Fruit fly (Drosophila melanogaster) whole organism, embryonic: Measurements from ENCODE around the gene CG3703.
A peak's percentile ranks its signal among the peaks of the same experiment; 100 is the strongest.

Source experiments
- Antp ChIP-seq: fragments of 200-800 bp; sonication (Bioruptor generic); optimal IDR thresholded peaks from 3 replicates; lab custom pipeline; 2016; ENCODE audit warnings: missing biosample characterization, missing genetic modification characterization
- B-H1 ChIP-seq: fragments of 200-800 bp; sonication (Bioruptor generic); IDR thresholded peaks from 3 replicates; pipeline ENCODE4 v1.3.6; 2022; ENCODE audit warnings: missing biosample characterization, missing genetic modification characterization
- Bdp1 ChIP-seq: fragments of 200-800 bp; sonication (Bioruptor generic); optimal IDR thresholded peaks from 3 replicates; lab custom pipeline; 2016; ENCODE audit warnings: missing biosample characterization, missing genetic modification characterization
- Blimp-1 ChIP-seq: fragments of 200-800 bp; sonication (Bioruptor generic); optimal IDR thresholded peaks from 3 replicates; lab custom pipeline; 2018; ENCODE audit warnings: missing biosample characterization, missing genetic modification characterization, mild to moderate bottlenecking, moderate library complexity, missing genetic modification reagents
- BtbVII ChIP-seq: fragments of 200-800 bp; sonication (Bioruptor generic); optimal IDR thresholded peaks from 3 replicates; lab custom pipeline; 2017; ENCODE audit warnings: missing biosample characterization, mild to moderate bottlenecking, missing genetic modification characterization
- CG10147 ChIP-seq: fragments of 200-800 bp; sonication (Bioruptor generic); optimal IDR thresholded peaks from 2 replicates; lab custom pipeline; 2019; ENCODE audit warnings: missing biosample characterization, mild to moderate bottlenecking, missing genetic modification characterization, moderate library complexity
- CG10321 ChIP-seq: fragments of 200-800 bp; sonication (Bioruptor generic); IDR thresholded peaks from 2 replicates; pipeline ENCODE4 v1.3.6; 2022; ENCODE audit warnings: missing biosample characterization, missing genetic modification characterization
- CG10366 ChIP-seq: fragments of 200-800 bp; sonication (Bioruptor generic); IDR thresholded peaks from 2 replicates; pipeline ENCODE4 v1.3.6; 2022; ENCODE audit warnings: missing biosample characterization, missing genetic modification characterization
- CG10462 ChIP-seq: fragments of 200-800 bp; sonication (Bioruptor generic); optimal IDR thresholded peaks from 2 replicates; lab custom pipeline; 2016; ENCODE audit warnings: missing biosample characterization, missing genetic modification characterization
- CG11247 ChIP-seq: fragments of 200-800 bp; sonication (Bioruptor generic); IDR thresholded peaks from 2 replicates; pipeline ENCODE4 v1.3.6; 2022; ENCODE audit warnings: missing biosample characterization, missing genetic modification characterization
- CG11398 ChIP-seq: fragments of 200-800 bp; sonication (Bioruptor generic); optimal IDR thresholded peaks from 2 replicates; lab custom pipeline; 2016; ENCODE audit warnings: missing biosample characterization, missing genetic modification characterization
- CG13624 ChIP-seq: fragments of 200-800 bp; sonication (Bioruptor generic); optimal IDR thresholded peaks from 2 replicates; lab custom pipeline; 2016; ENCODE audit warnings: missing biosample characterization, missing genetic modification characterization
- CG14014 ChIP-seq: fragments of 200-800 bp; sonication (Bioruptor generic); IDR thresholded peaks from 2 replicates; pipeline ENCODE4 v1.3.6; 2022; ENCODE audit warnings: missing biosample characterization, missing genetic modification characterization
- CG15011 ChIP-seq: fragments of 200-800 bp; sonication (Bioruptor generic); optimal IDR thresholded peaks from 3 replicates; lab custom pipeline; 2018; ENCODE audit warnings: missing biosample characterization, mild to moderate bottlenecking, missing genetic modification characterization
- CG15073 ChIP-seq: fragments of 200-800 bp; sonication (Bioruptor generic); optimal IDR thresholded peaks from 2 replicates; lab custom pipeline; 2016; ENCODE audit warnings: missing biosample characterization, missing genetic modification characterization
- CG15269 ChIP-seq: fragments of 200-800 bp; sonication (Bioruptor generic); optimal IDR thresholded peaks from 2 replicates; lab custom pipeline; 2018; ENCODE audit warnings: missing biosample characterization, mild to moderate bottlenecking, missing genetic modification characterization, moderate library complexity
- CG1603 ChIP-seq: fragments of 200-800 bp; sonication (Bioruptor generic); optimal IDR thresholded peaks from 2 replicates; lab custom pipeline; 2019; ENCODE audit warnings: missing biosample characterization, mild to moderate bottlenecking, missing genetic modification characterization, moderate library complexity
- CG16779 ChIP-seq: fragments of 200-800 bp; sonication (Bioruptor generic); IDR thresholded peaks from 2 replicates; pipeline ENCODE4 v1.3.6; 2022; ENCODE audit warnings: missing biosample characterization, missing genetic modification characterization
- CG3065 ChIP-seq: fragments of 200-800 bp; sonication (Bioruptor generic); optimal IDR thresholded peaks from 2 replicates; lab custom pipeline; 2016; ENCODE audit warnings: missing biosample characterization, missing genetic modification characterization
- CG34224 ChIP-seq: fragments of 200-800 bp; sonication (Bioruptor generic); IDR thresholded peaks from 3 replicates; pipeline ENCODE4 v1.3.6; 2022; ENCODE audit warnings: missing biosample characterization, missing genetic modification characterization; ENCODE audit not compliant: partially characterized antibody
- CG3838 ChIP-seq: fragments of 200-800 bp; sonication (Bioruptor generic); optimal IDR thresholded peaks from 3 replicates; lab custom pipeline; 2016; ENCODE audit warnings: missing biosample characterization, missing genetic modification characterization
- CG6765 ChIP-seq: fragments of 200-800 bp; sonication (Bioruptor generic); optimal IDR thresholded peaks from 3 replicates; lab custom pipeline; 2017; ENCODE audit warnings: missing biosample characterization, mild to moderate bottlenecking, missing genetic modification characterization
- CG6791 ChIP-seq: fragments of 200-800 bp; sonication (Bioruptor generic); IDR thresholded peaks from 3 replicates; pipeline ENCODE4 v1.3.6; 2022; ENCODE audit warnings: missing biosample characterization, missing genetic modification characterization; ENCODE audit not compliant: partially characterized antibody
- CG7372 ChIP-seq: fragments of 200-800 bp; sonication (Bioruptor generic); IDR thresholded peaks from 2 replicates; pipeline ENCODE4 v1.3.6; 2022; ENCODE audit warnings: missing biosample characterization, missing genetic modification characterization
- CG8765 ChIP-seq: fragments of 200-800 bp; sonication (Bioruptor generic); IDR thresholded peaks from 2 replicates; pipeline ENCODE4 v1.3.6; 2022; ENCODE audit warnings: missing biosample characterization, missing genetic modification characterization
- CG9797 ChIP-seq: fragments of 200-800 bp; sonication (Bioruptor generic); optimal IDR thresholded peaks from 3 replicates; lab custom pipeline; 2018; ENCODE audit warnings: missing biosample characterization, mild to moderate bottlenecking, missing genetic modification characterization
- Dfd ChIP-seq, 2 experiments: fragments of >200 bp; optimal IDR thresholded peaks; 2 replicates each; lab custom pipeline; 2017; ENCODE audit warnings: missing biosample characterization in 2 of 2, missing genetic modification characterization in 2 of 2
- Dp ChIP-seq: fragments of 200-800 bp; sonication (Bioruptor generic); optimal IDR thresholded peaks from 2 replicates; lab custom pipeline; 2018; ENCODE audit warnings: missing biosample characterization, mild to moderate bottlenecking, missing genetic modification characterization, moderate library complexity
- Gsc ChIP-seq: fragments of 200-800 bp; sonication (Bioruptor generic); IDR thresholded peaks from 2 replicates; pipeline ENCODE4 v1.3.6; 2022; ENCODE audit warnings: missing biosample characterization, missing genetic modification characterization
- H2.0 ChIP-seq: fragments of 200-800 bp; sonication (Bioruptor generic); IDR thresholded peaks from 2 replicates; pipeline ENCODE4 v1.3.6; 2022; ENCODE audit warnings: missing biosample characterization, missing genetic modification characterization
- HHEX ChIP-seq: fragments of 200-800 bp; sonication (Bioruptor generic); optimal IDR thresholded peaks from 3 replicates; lab custom pipeline; 2017; ENCODE audit warnings: missing biosample characterization, mild to moderate bottlenecking, missing genetic modification characterization, missing genetic modification reagents
- HLH54F ChIP-seq: fragments of 200-800 bp; sonication (Bioruptor generic); optimal IDR thresholded peaks from 3 replicates; lab custom pipeline; 2016; ENCODE audit warnings: missing biosample characterization, missing genetic modification characterization
- HLHmδ ChIP-seq: fragments of 200-800 bp; sonication (Bioruptor generic); optimal IDR thresholded peaks from 2 replicates; lab custom pipeline; 2018; ENCODE audit warnings: missing biosample characterization, mild to moderate bottlenecking, missing genetic modification characterization, moderate library complexity
- Hmx ChIP-seq: fragments of 200-800 bp; sonication (Bioruptor generic); optimal IDR thresholded peaks from 2 replicates; lab custom pipeline; 2016; ENCODE audit warnings: missing biosample characterization, missing genetic modification characterization
- NC2β ChIP-seq: fragments of 200-800 bp; sonication (Bioruptor generic); optimal IDR thresholded peaks from 2 replicates; lab custom pipeline; 2016; ENCODE audit warnings: missing biosample characterization, missing genetic modification characterization
- Nf-YA ChIP-seq: fragments of 200-800 bp; sonication (Bioruptor generic); IDR thresholded peaks from 2 replicates; pipeline ENCODE4 v1.3.6; 2022; ENCODE audit warnings: missing biosample characterization, missing genetic modification characterization
- Rx ChIP-seq: fragments of 200-800 bp; sonication (Bioruptor generic); IDR thresholded peaks from 2 replicates; pipeline ENCODE4 v1.3.6; 2022; ENCODE audit warnings: missing biosample characterization, missing genetic modification characterization
- Six4 ChIP-seq: fragments of 200-800 bp; sonication (Bioruptor generic); optimal IDR thresholded peaks from 2 replicates; lab custom pipeline; 2016; ENCODE audit warnings: missing biosample characterization, missing genetic modification characterization
- Xrp1 ChIP-seq: fragments of 200-800 bp; sonication (Bioruptor generic); IDR thresholded peaks from 2 replicates; pipeline ENCODE4 v1.3.6; 2022; ENCODE audit warnings: missing biosample characterization, missing genetic modification characterization
- ci ChIP-seq: fragments of 200-800 bp; sonication (Bioruptor generic); IDR thresholded peaks from 3 replicates; pipeline ENCODE4 v1.3.6; 2022; ENCODE audit warnings: missing biosample characterization, missing genetic modification characterization
- dimm ChIP-seq: fragments of 200-800 bp; sonication (Bioruptor generic); IDR thresholded peaks from 2 replicates; pipeline ENCODE4 v1.3.6; 2022; ENCODE audit warnings: missing biosample characterization, missing genetic modification characterization
- hbn ChIP-seq: fragments of 200-800 bp; sonication (Bioruptor generic); IDR thresholded peaks from 2 replicates; pipeline ENCODE4 v1.3.6; 2022; ENCODE audit warnings: missing biosample characterization, missing genetic modification characterization; ENCODE audit not compliant: partially characterized antibody
- insv ChIP-seq, 2 experiments: fragments of 200-800 bp; sonication (Bioruptor generic); optimal IDR thresholded peaks; 3 replicates each; lab custom pipeline; 2016 to 2018; ENCODE audit warnings: missing biosample characterization in 2 of 2, missing genetic modification characterization in 2 of 2
- nau ChIP-seq: fragments of 200-800 bp; sonication (Bioruptor generic); optimal IDR thresholded peaks from 3 replicates; lab custom pipeline; 2017; ENCODE audit warnings: missing biosample characterization, mild to moderate bottlenecking, missing genetic modification characterization, missing genetic modification reagents
- nerfin-2 ChIP-seq: fragments of 200-800 bp; sonication (Bioruptor generic); IDR thresholded peaks from 2 replicates; pipeline ENCODE4 v1.3.6; 2022; ENCODE audit warnings: missing biosample characterization, missing genetic modification characterization; ENCODE audit not compliant: partially characterized antibody
- row ChIP-seq: fragments of 200-800 bp; sonication (Bioruptor generic); IDR thresholded peaks from 3 replicates; pipeline ENCODE4 v1.3.6; 2022; ENCODE audit warnings: missing biosample characterization, missing genetic modification characterization
- scrt ChIP-seq: fragments of 200-800 bp; sonication (Bioruptor generic); optimal IDR thresholded peaks from 2 replicates; lab custom pipeline; 2018; ENCODE audit warnings: missing biosample characterization, mild to moderate bottlenecking, missing genetic modification characterization, moderate library complexity
- sqz ChIP-seq: fragments of 200-800 bp; sonication (Bioruptor generic); optimal IDR thresholded peaks from 3 replicates; lab custom pipeline; 2018; ENCODE audit warnings: missing biosample characterization, mild to moderate bottlenecking, missing genetic modification characterization
- yki ChIP-seq: fragments of >200 bp; optimal IDR thresholded peaks from 3 replicates; lab custom pipeline; 2018
- zf30C ChIP-seq: fragments of 200-800 bp; sonication (Bioruptor generic); optimal IDR thresholded peaks from 3 replicates; lab custom pipeline; 2018; ENCODE audit warnings: missing biosample characterization, mild to moderate bottlenecking, missing genetic modification characterization

The CG3703 gene

DNA sequence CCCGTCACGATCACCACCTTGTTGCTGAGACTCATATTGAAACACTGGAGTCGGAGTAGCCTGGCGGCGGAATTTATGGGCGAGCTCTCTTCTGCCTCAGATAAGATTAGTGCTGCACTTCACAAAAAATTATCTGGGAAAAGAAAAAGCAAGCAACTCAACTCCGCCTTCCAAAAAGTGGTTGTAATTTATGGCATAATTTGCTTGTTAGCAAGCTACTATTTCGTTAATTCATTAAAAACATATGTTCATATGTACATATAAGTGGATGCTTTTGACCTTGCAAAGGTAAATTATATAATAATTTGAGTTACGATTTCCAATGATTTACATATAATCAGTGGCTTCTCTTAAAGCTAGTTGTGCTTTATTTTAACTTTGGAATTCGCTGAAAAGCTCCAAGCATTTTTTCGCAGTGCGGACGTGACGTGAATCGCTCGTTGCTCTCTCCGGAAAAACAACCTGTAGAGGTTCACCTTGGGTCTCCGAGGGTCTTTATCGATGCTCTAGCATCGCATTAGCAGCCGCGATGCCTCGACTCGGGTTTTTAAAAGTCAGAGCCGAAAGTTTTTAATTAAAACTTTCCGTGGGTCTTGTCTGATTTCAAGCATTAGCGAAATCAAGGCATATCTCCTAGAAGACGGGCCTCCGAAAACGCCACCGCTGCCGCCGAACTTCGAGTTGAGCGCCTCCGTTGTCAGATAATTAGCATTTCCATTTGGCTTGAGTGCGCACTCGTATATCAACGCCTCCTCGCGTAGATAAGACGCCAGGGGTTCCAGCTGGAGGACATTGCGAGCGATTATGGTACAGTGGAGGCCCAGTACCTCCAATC, 2.1 kb upstream of the CG3703 start, which contains the start of gene CG3699 (continued):
- TF ChIP-seq CG16779 (no peak), Six4 (no peak), B-H1 (no peak), Gsc (GFP tag; lab: Robert Waterston, UW) (no peak), CG6791 (no peak), insv (GFP tag; optimal IDR thresholded peaks at IDR 0.05; lab: Kevin White, UChicago) (no peak), CG3838 (GFP tag; lab: Kevin White, UChicago) (no peak), HLH54F (GFP tag; lab: Kevin White, UChicago) (peak; percentile 15), CG10462 (GFP tag; lab: Kevin White, UChicago) (no peak), dimm (GFP tag; lab: Robert Waterston, UW) (no peak), CG15073 (GFP tag; lab: Kevin White, UChicago) (no peak), CG10147 (GFP tag; lab: Kevin White, UChicago) (peak; percentile 20), HHEX (GFP tag; lab: Kevin White, UChicago) (peak; percentile 25), Dp (GFP tag; lab: Kevin White, UChicago) (no peak), CG7372 (GFP tag; lab: Robert Waterston, UW) (no peak; the same call in 1 of the 2 replicates), Rx (GFP tag; lab: Robert Waterston, UW) (no peak), nerfin-2 (GFP tag; lab: Robert Waterston, UW) (no peak), CG14014 (GFP tag; lab: Robert Waterston, UW) (peak; percentile 46; the same call in 1 of the 2 replicates), scrt (GFP tag; lab: Kevin White, UChicago) (peak; percentile 23), ci (GFP tag; lab: Robert Waterston, UW) (no peak), zf30C (peak; percentile 41), Blimp-1 (peak; percentile 26), CG15269 (tag; lab: Kevin White, UChicago) (peak; percentile 67), BtbVII (GFP tag; lab: Kevin White, UChicago) (peak; percentile 56), CG9797 (GFP tag; lab: Kevin White, UChicago) (no peak), CG15011 (GFP tag; lab: Kevin White, UChicago) (no peak), nau (GFP tag; lab: Kevin White, UChicago) (peak; percentile 2), Antp (GFP tag; lab: Kevin White, UChicago) (no peak), CG10366 (no peak), Bdp1 (GFP tag; lab: Kevin White, UChicago) (no peak), NC2β (GFP tag; lab: Kevin White, UChicago) (no peak), CG6765 (GFP tag; lab: Kevin White, UChicago) (no peak), CG34224 (GFP tag; lab: Robert Waterston, UW) (no peak), CG11398 (no peak), Hmx (GFP tag; lab: Kevin White, UChicago) (no peak), row (GFP tag; lab: Robert Waterston, UW) (peak; percentile 78), Nf-YA (no peak), sqz (GFP tag; lab: Kevin White, UChicago) (no peak), yki (lab: Kevin White, UChicago) (no peak), CG1603 (tag; lab: Kevin White, UChicago) (no peak), Dfd (GFP tag; optimal IDR thresholded peaks at IDR 0.05; lab: Kevin White, UChicago) (no peak), CG11247 (GFP tag; lab: Robert Waterston, UW) (no peak), CG13624 (GFP tag; lab: Kevin White, UChicago) (no peak), HLHmδ (GFP tag; lab: Kevin White, UChicago) (no peak), CG3065 (no peak), hbn (GFP tag; lab: Robert Waterston, UW) (no peak), Xrp1 (GFP tag; lab: Robert Waterston, UW) (no peak; the same call in 1 of the 2 replicates), H2.0 (GFP tag; lab: Robert Waterston, UW) (no peak), CG10321 (GFP tag; lab: Robert Waterston, UW) (no peak), CG8765 (GFP tag; lab: Robert Waterston, UW) (no peak)
